Worm (Caenorhabditis elegans): ENCODE data around the gene lin-42.
"Not testable (repeated sequence)": the region's sequence is repeated elsewhere in the genome, so short reads cannot be mapped to it uniquely, and the experiment has no call there.

Gene lin-42

DNA sequence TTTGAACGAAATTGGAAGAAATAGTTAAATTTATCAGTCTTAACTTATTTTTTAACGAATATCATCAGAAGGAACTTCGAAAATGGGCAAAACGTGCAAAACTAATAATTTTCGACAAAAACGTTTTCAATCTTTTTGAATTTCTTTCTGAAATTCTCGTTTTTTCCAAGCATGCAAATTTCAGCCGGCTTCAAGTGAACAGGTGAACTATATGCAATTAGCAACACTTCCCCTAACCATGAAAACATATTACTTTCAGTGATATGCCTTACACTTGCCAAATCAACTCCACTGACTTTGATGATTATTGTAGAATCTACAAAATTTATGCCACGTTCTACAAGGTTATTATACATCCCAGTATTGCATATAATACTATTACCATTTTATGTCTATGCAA, 26.2 kb upstream of the lin-42 start, which contains the start of gene srz-63:
TSS of gene srz-63 (plus strand) at position 301 of the 400 bp plus-strand sequence.
- TF ChIP-seq elt-4, elt-2, odd-2 (tag; optimal IDR thresholded peaks at IDR 0.05): not testable (repeated sequence)

DNA sequence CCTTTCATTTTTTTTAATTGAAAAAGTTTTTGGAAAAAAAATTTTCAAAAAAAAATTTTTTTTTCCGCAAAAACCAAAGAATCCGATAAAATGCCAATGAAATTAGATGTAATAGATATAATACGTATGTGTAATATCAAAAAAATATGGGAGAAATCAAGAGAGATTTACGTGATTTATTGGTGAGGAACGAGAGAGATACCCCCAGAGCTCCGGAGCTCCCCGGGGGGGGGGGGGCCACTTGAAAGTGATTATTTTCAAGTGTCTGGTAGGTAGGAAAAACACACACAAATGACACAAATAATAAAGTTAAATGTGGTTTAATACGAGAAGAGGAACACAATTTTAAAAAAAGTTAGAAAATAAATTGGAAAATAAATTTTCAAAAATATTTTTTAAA, 24.6 kb upstream of the lin-42 start, which contains the start of gene Y57G7A.11:
TSS of gene Y57G7A.11 (minus strand) at position 101 of the 400 bp plus-strand sequence.
- TF ChIP-seq ceh-30 (tag; optimal IDR thresholded peaks at IDR 0.05) (no peak), F13H6.1 (tag; optimal IDR thresholded peaks at IDR 0.05) (no peak), ets-4 (tag; optimal IDR thresholded peaks at IDR 0.05) (no peak), pax-1 (tag; optimal IDR thresholded peaks at IDR 0.05) (no peak), sox-2 (GFP tag; IDR thresholded peaks at IDR 0.05) (no peak), C08G9.2 (tag; optimal IDR thresholded peaks at IDR 0.05) (no peak), unc-3 (GFP tag; conservative IDR thresholded peaks at IDR 0.05) (no peak), unc-3 (tag; optimal IDR thresholded peaks at IDR 0.05) (no peak), nhr-11 (tag; optimal IDR thresholded peaks at IDR 0.05) (no peak), hlh-30 (tag; optimal IDR thresholded peaks at IDR 0.05; ENCODE audit: insufficient read depth) (no peak), sox-4 (tag; optimal IDR thresholded peaks at IDR 0.05) (no peak), gmeb-2 (tag; optimal IDR thresholded peaks at IDR 0.05) (no peak), ceh-19 (GFP tag; optimal IDR thresholded peaks at IDR 0.05) (no peak), hlh-8 (tag; optimal IDR thresholded peaks at IDR 0.05) (no peak), npax-4 (tag; optimal IDR thresholded peaks at IDR 0.05) (no peak), pag-3 (tag; optimal IDR thresholded peaks at IDR 0.05; ENCODE audit: borderline replicate concordance) (no peak), sdc-2 (tag; optimal IDR thresholded peaks at IDR 0.05) (no peak)

ce11 chrII:1275439-1275838, 23.3 kb upstream of the lin-42 start, which contains the start of gene Y57G7A.5:
Y57G7A.5 (minus strand) TSS chrII:1275539.
- TF ChIP-seq unc-42 (tag; optimal IDR thresholded peaks at IDR 0.05) (no peak), che-1 (tag; optimal IDR thresholded peaks at IDR 0.05) (no peak), unc-86 (tag; optimal IDR thresholded peaks at IDR 0.05) (no peak), ceh-34 (tag; optimal IDR thresholded peaks at IDR 0.05) (no peak), odd-2 (tag; optimal IDR thresholded peaks at IDR 0.05) (no peak), pha-4 (tag; optimal IDR thresholded peaks at IDR 0.05) (no peak), lim-6 (tag; optimal IDR thresholded peaks at IDR 0.05) (no peak), ceh-48 (tag; optimal IDR thresholded peaks at IDR 0.05) (no peak), unc-3 (GFP tag; conservative IDR thresholded peaks at IDR 0.05) (no peak), unc-3 (tag; optimal IDR thresholded peaks at IDR 0.05) (no peak), zip-5 (tag; optimal IDR thresholded peaks at IDR 0.05) (no peak), K09A11.1 (tag; optimal IDR thresholded peaks at IDR 0.05; ENCODE audit: insufficient read depth) (no peak), hlh-6 (tag; optimal IDR thresholded peaks at IDR 0.05) (no peak), syd-9 (tag; optimal IDR thresholded peaks at IDR 0.05) (no peak), hlh-30 (tag; optimal IDR thresholded peaks at IDR 0.05; ENCODE audit: insufficient read depth) (no peak), nfya-1 (tag; optimal IDR thresholded peaks at IDR 0.05) (no peak), ztf-16 (tag; optimal IDR thresholded peaks at IDR 0.05) (no peak), lin-11 (tag; optimal IDR thresholded peaks at IDR 0.05) (no peak), pax-1 (tag; optimal IDR thresholded peaks at IDR 0.05) (no peak), T23F11.4 (GFP tag; optimal IDR thresholded peaks at IDR 0.05) (no peak), hlh-13 (GFP tag; optimal IDR thresholded peaks at IDR 0.05) (no peak)

- TF ChIP-seq unc-55 (GFP tag; optimal IDR thresholded peaks at IDR 0.05) (no peak), che-1 (tag; optimal IDR thresholded peaks at IDR 0.05) (no peak), ceh-31 (tag; optimal IDR thresholded peaks at IDR 0.05) (no peak), nhr-11 (tag; optimal IDR thresholded peaks at IDR 0.05) (no peak), lim-6 (tag; optimal IDR thresholded peaks at IDR 0.05) (no peak), dmd-4 (tag; optimal IDR thresholded peaks at IDR 0.05; ENCODE audit: borderline replicate concordance) (no peak), madf-2 (tag; optimal IDR thresholded peaks at IDR 0.05) (no peak), ceh-14 (tag; optimal IDR thresholded peaks at IDR 0.05) (no peak), odd-2 (tag; optimal IDR thresholded peaks at IDR 0.05) (no peak), sdc-2 (tag; optimal IDR thresholded peaks at IDR 0.05) (no peak), nhr-232 (tag; optimal IDR thresholded peaks at IDR 0.05) (no peak), sox-4 (tag; optimal IDR thresholded peaks at IDR 0.05) (no peak), hlh-13 (GFP tag; optimal IDR thresholded peaks at IDR 0.05) (no peak), hlh-6 (tag; optimal IDR thresholded peaks at IDR 0.05) (no peak)
Observed at ce11 chrII:1271814-1272213, 19.7 kb upstream of the lin-42 start, which contains the start of gene srw-66. srw-66 (minus strand) TSS chrII:1271914.

Data from whole organism, late embryonic.